Fruit fly (Drosophila melanogaster) whole organism, embryonic: ENCODE results near the gene hiro.
A peak's percentile ranks its signal among the peaks of the same experiment; 100 is the strongest.

Experiments used
- Asciz ChIP-seq: fragments of 200-800 bp; sonication (Bioruptor generic); optimal IDR thresholded peaks from 2 replicates; lab custom pipeline; 2017; ENCODE audit warnings: missing biosample characterization, mild to moderate bottlenecking, missing genetic modification characterization, missing genetic modification reagents
- Atf3 ChIP-seq: fragments of 200-800 bp; sonication (Bioruptor generic); optimal IDR thresholded peaks from 3 replicates; lab custom pipeline; 2016; ENCODE audit warnings: missing biosample characterization, missing genetic modification characterization
- Atf6 ChIP-seq: fragments of 200-800 bp; sonication (Bioruptor generic); IDR thresholded peaks from 2 replicates; pipeline ENCODE4 v1.3.6; 2022; ENCODE audit warnings: missing biosample characterization, missing genetic modification characterization
- CG10654 ChIP-seq: fragments of 200-800 bp; sonication (Bioruptor generic); optimal IDR thresholded peaks from 2 replicates; lab custom pipeline; 2016; ENCODE audit warnings: missing biosample characterization, missing genetic modification characterization
- CG11093 ChIP-seq: fragments of 200-800 bp; sonication (Bioruptor generic); IDR thresholded peaks from 3 replicates; pipeline ENCODE4 v1.3.6; 2022; ENCODE audit warnings: missing biosample characterization, missing genetic modification characterization
- CG11247 ChIP-seq: fragments of 200-800 bp; sonication (Bioruptor generic); IDR thresholded peaks from 2 replicates; pipeline ENCODE4 v1.3.6; 2022; ENCODE audit warnings: missing biosample characterization, missing genetic modification characterization
- CG12071 ChIP-seq: fragments of 200-800 bp; sonication (Bioruptor generic); optimal IDR thresholded peaks from 3 replicates; lab custom pipeline; 2018; ENCODE audit warnings: missing biosample characterization, mild to moderate bottlenecking, missing genetic modification characterization
- CG1233 ChIP-seq: fragments of 200-800 bp; sonication (Bioruptor generic); optimal IDR thresholded peaks from 4 replicates; lab custom pipeline; 2018; ENCODE audit warnings: missing biosample characterization, mild to moderate bottlenecking, missing genetic modification characterization
- CG17361 ChIP-seq: fragments of 200-800 bp; sonication (Bioruptor generic); IDR thresholded peaks from 3 replicates; pipeline ENCODE4 v1.3.6; 2022; ENCODE audit warnings: missing biosample characterization, missing genetic modification characterization
- CG17912 ChIP-seq: fragments of 200-800 bp; sonication (Bioruptor generic); optimal IDR thresholded peaks from 2 replicates; lab custom pipeline; 2018; ENCODE audit warnings: missing biosample characterization, mild to moderate bottlenecking, missing genetic modification characterization
- CG2712 ChIP-seq: fragments of 200-800 bp; optimal IDR thresholded peaks from 3 replicates; lab custom pipeline; 2019; ENCODE audit warnings: missing biosample characterization, mild to moderate bottlenecking, missing genetic modification characterization, moderate library complexity
- CG43689 ChIP-seq: fragments of 200-800 bp; sonication (Bioruptor generic); IDR thresholded peaks from 2 replicates; pipeline ENCODE4 v1.3.6; 2022; ENCODE audit warnings: missing biosample characterization, missing genetic modification characterization
- CG4404 ChIP-seq: fragments of 200-800 bp; sonication (Bioruptor generic); IDR thresholded peaks from 2 replicates; pipeline ENCODE4 v1.3.6; 2022; ENCODE audit warnings: missing biosample characterization, missing genetic modification characterization
- CG4707 ChIP-seq: fragments of 200-800 bp; sonication (Bioruptor generic); optimal IDR thresholded peaks from 2 replicates; lab custom pipeline; 2018; ENCODE audit warnings: missing biosample characterization, mild to moderate bottlenecking, missing genetic modification characterization, moderate library complexity
- CG4820 ChIP-seq: fragments of 200-800 bp; sonication (Bioruptor generic); optimal IDR thresholded peaks from 3 replicates; lab custom pipeline; 2016; ENCODE audit warnings: missing biosample characterization, missing genetic modification characterization
- CG7372 ChIP-seq: fragments of 200-800 bp; sonication (Bioruptor generic); IDR thresholded peaks from 2 replicates; pipeline ENCODE4 v1.3.6; 2022; ENCODE audit warnings: missing biosample characterization, missing genetic modification characterization
- CrebB ChIP-seq: fragments of 200-800 bp; sonication (Bioruptor generic); optimal IDR thresholded peaks from 3 replicates; lab custom pipeline; 2018; ENCODE audit warnings: missing biosample characterization, mild to moderate bottlenecking, missing genetic modification characterization
- Dip3 ChIP-seq: fragments of 200-800 bp; sonication (Bioruptor generic); optimal IDR thresholded peaks from 3 replicates; lab custom pipeline; 2016; ENCODE audit warnings: missing biosample characterization, missing genetic modification characterization
- ERR ChIP-seq: fragments of 200-800 bp; sonication (Bioruptor generic); optimal IDR thresholded peaks from 2 replicates; lab custom pipeline; 2016; ENCODE audit warnings: missing biosample characterization, missing genetic modification characterization
- Fer2 ChIP-seq: fragments of 200-800 bp; sonication (Bioruptor generic); optimal IDR thresholded peaks from 2 replicates; lab custom pipeline; 2018; ENCODE audit warnings: missing biosample characterization, mild to moderate bottlenecking, missing genetic modification characterization, moderate library complexity
- GATAe ChIP-seq: fragments of 200-800 bp; sonication (Bioruptor generic); conservative IDR thresholded peaks from 2 replicates; pipeline ENCODE4 v1.3.6; 2022; ENCODE audit warnings: missing biosample characterization, missing genetic modification characterization
- Hsf ChIP-seq: fragments of 200-800 bp; sonication (Bioruptor generic); optimal IDR thresholded peaks from 3 replicates; lab custom pipeline; 2016; ENCODE audit warnings: missing biosample characterization, missing genetic modification characterization
- Jarid2 ChIP-seq: fragments of 200-800 bp; sonication (Bioruptor generic); optimal IDR thresholded peaks from 3 replicates; lab custom pipeline; 2017; ENCODE audit warnings: mild to moderate bottlenecking, missing biosample characterization, missing genetic modification reagents, missing genetic modification characterization
- Max ChIP-seq: fragments of 200-800 bp; sonication (Bioruptor generic); optimal IDR thresholded peaks from 2 replicates; lab custom pipeline; 2016; ENCODE audit warnings: missing biosample characterization, mild to moderate bottlenecking, missing genetic modification characterization
- Med ChIP-seq: fragments of 200-800 bp; sonication (Bioruptor generic); peaks from one replicate; lab custom pipeline; 2016; ENCODE audit warnings: missing biosample characterization, missing genetic modification characterization, mild to moderate bottlenecking, inconsistent platforms, moderate library complexity
- Ssrp ChIP-seq: fragments of 200-800 bp; sonication (Bioruptor generic); optimal IDR thresholded peaks from 2 replicates; lab custom pipeline; 2018; ENCODE audit warnings: missing biosample characterization, mild to moderate bottlenecking, missing genetic modification characterization, moderate library complexity
- abd-A ChIP-seq: fragments of 200-800 bp; sonication (Bioruptor generic); optimal IDR thresholded peaks from 3 replicates; lab custom pipeline; 2019; ENCODE audit warnings: missing biosample characterization, mild to moderate bottlenecking, missing genetic modification characterization, moderate library complexity
- amos ChIP-seq: fragments of 200-800 bp; sonication (Bioruptor generic); IDR thresholded peaks from 2 replicates; pipeline ENCODE4 v1.3.6; 2022; ENCODE audit warnings: missing biosample characterization, missing genetic modification characterization; ENCODE audit not compliant: partially characterized antibody
- cas ChIP-seq: fragments of 200-800 bp; sonication (Bioruptor generic); IDR thresholded peaks from 2 replicates; pipeline ENCODE4 v1.3.6; 2022; ENCODE audit warnings: missing biosample characterization, missing genetic modification characterization
- cato ChIP-seq: fragments of 200-800 bp; sonication (Bioruptor generic); optimal IDR thresholded peaks from 2 replicates; lab custom pipeline; 2016; ENCODE audit warnings: missing biosample characterization, missing genetic modification characterization, borderline replicate concordance
- da ChIP-seq: fragments of 200-800 bp; sonication (Bioruptor generic); optimal IDR thresholded peaks from 2 replicates; lab custom pipeline; 2016; ENCODE audit warnings: missing biosample characterization, missing genetic modification characterization
- dan ChIP-seq: fragments of 200-800 bp; sonication (Bioruptor generic); IDR thresholded peaks from 2 replicates; pipeline ENCODE4 v1.3.6; 2022; ENCODE audit warnings: missing biosample characterization, missing genetic modification characterization
- disco-r ChIP-seq: fragments of 200-800 bp; sonication (Bioruptor generic); optimal IDR thresholded peaks from 2 replicates; lab custom pipeline; 2016; ENCODE audit warnings: missing biosample characterization, missing genetic modification characterization
- esg ChIP-seq: fragments of 200-800 bp; sonication (Bioruptor generic); conservative IDR thresholded peaks from 2 replicates; pipeline ENCODE4 v1.3.6; 2022; ENCODE audit warnings: missing biosample characterization, missing genetic modification characterization
- gcm2 ChIP-seq: fragments of 200-800 bp; sonication (Bioruptor generic); optimal IDR thresholded peaks from 2 replicates; lab custom pipeline; 2016; ENCODE audit warnings: missing biosample characterization, missing genetic modification characterization
- gfzf ChIP-seq: fragments of 200-800 bp; sonication (Bioruptor generic); optimal IDR thresholded peaks from 2 replicates; lab custom pipeline; 2016; ENCODE audit warnings: missing biosample characterization, mild to moderate bottlenecking, missing genetic modification characterization, moderate library complexity
- her ChIP-seq: fragments of 200-800 bp; sonication (Bioruptor generic); optimal IDR thresholded peaks from 2 replicates; lab custom pipeline; 2016; ENCODE audit warnings: missing biosample characterization, missing genetic modification characterization
- hkb ChIP-seq, 2 experiments: fragments of 200-800 bp in 1 of 2; fragments of >200 bp in 1 of 2; sonication (Bioruptor generic) in 1 of 2; IDR thresholded peaks in 1 of 2; optimal IDR thresholded peaks in 1 of 2; 2 replicates each; pipeline versions ENCODE4 v1.3.6 to Lab custom; 2017 to 2022; ENCODE audit warnings: missing biosample characterization in 1 of 2, missing genetic modification characterization in 1 of 2
- hth ChIP-seq: fragments of >200 bp; optimal IDR thresholded peaks from 2 replicates; lab custom pipeline; 2017; ENCODE audit warnings: inconsistent platforms
- lola ChIP-seq, 3 experiments: fragments of >200 bp in 2 of 3; fragments of 200-800 bp in 1 of 3; sonication (Bioruptor generic) in 1 of 3; optimal IDR thresholded peaks; 2 replicates each; lab custom pipeline; 2017 to 2019; ENCODE audit warnings: missing biosample characterization in 3 of 3, missing genetic modification characterization in 3 of 3, mild to moderate bottlenecking in 1 of 3, moderate library complexity in 1 of 3
- maf-S ChIP-seq: fragments of 200-800 bp; sonication (Bioruptor generic); optimal IDR thresholded peaks from 2 replicates; lab custom pipeline; 2016; ENCODE audit warnings: missing biosample characterization, missing genetic modification characterization
- pho ChIP-seq: fragments of 200-800 bp; sonication (Bioruptor generic); optimal IDR thresholded peaks from 2 replicates; lab custom pipeline; 2016; ENCODE audit warnings: missing biosample characterization, missing genetic modification characterization
- sens-2 ChIP-seq: fragments of 200-800 bp; sonication (Bioruptor generic); IDR thresholded peaks from 2 replicates; pipeline ENCODE4 v1.3.6; 2022; ENCODE audit warnings: missing biosample characterization, missing genetic modification characterization
- sisA ChIP-seq: fragments of 200-800 bp; sonication (Bioruptor generic); IDR thresholded peaks from 2 replicates; pipeline ENCODE4 v1.3.6; 2022; ENCODE audit warnings: missing biosample characterization, missing genetic modification characterization
- sqz ChIP-seq: fragments of 200-800 bp; sonication (Bioruptor generic); optimal IDR thresholded peaks from 3 replicates; lab custom pipeline; 2018; ENCODE audit warnings: missing biosample characterization, mild to moderate bottlenecking, missing genetic modification characterization
- tap ChIP-seq: fragments of 200-800 bp; optimal IDR thresholded peaks from 3 replicates; lab custom pipeline; 2019; ENCODE audit warnings: missing biosample characterization, mild to moderate bottlenecking, missing genetic modification characterization, moderate library complexity
- tll ChIP-seq, 2 experiments: fragments of 200-800 bp in 1 of 2; fragments of >200 bp in 1 of 2; sonication (Bioruptor generic) in 1 of 2; optimal IDR thresholded peaks; 2 replicates each; lab custom pipeline; 2017 to 2019; ENCODE audit warnings: missing biosample characterization in 2 of 2, missing genetic modification characterization in 2 of 2, mild to moderate bottlenecking in 1 of 2, moderate library complexity in 1 of 2
- unc-4 ChIP-seq: fragments of 200-800 bp; sonication (Bioruptor generic); IDR thresholded peaks from 2 replicates; pipeline ENCODE4 v1.3.6; 2022; ENCODE audit warnings: missing biosample characterization, missing genetic modification characterization; ENCODE audit not compliant: partially characterized antibody
- usp ChIP-seq: fragments of >200 bp; optimal IDR thresholded peaks from 2 replicates; lab custom pipeline; 2017; ENCODE audit warnings: missing biosample characterization, missing genetic modification characterization

hiro gene

DNA sequence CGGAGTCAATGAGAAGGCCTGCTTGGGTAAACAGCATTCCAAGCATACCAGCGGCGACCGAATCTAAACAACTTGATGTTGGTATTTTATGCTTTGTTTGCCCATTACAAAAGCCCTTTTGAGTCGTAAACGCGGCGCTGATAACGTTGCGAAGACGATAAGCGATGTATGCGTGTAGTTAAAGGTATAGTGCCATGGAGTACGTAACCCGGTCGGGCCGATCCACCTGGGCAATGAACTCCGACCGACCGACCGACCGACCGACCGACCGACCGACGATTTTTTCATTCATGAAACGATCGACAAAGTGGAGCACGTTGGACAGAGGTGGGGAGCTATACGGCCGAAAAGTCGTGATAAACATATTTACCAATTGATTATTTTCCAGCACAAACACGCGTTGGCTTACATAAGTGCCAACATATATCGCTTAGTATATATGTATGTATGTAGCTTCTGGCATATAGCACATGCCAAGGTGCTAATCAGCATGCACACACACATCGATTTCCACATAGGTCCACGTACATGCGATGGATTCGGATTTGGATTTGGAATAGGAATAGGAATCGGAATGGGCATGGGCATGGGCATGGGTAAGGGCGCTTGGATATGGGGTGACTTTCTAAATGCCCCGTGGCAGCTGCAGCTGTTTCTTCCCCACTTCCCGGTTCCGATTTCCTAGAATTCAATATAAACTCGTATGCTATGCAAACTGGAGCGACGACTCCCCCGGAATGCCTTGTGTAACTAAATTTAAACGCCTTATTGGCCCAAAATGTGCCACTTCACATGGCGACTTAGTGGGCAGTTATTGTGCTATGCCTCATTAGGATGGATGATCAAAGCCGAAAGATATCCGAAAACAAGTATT lies 44.7 kb downstream of the hiro start (continued):
- no peak for TF ChIP-seq CG17361
- no peak for TF ChIP-seq Atf6 (GFP tag; lab: Robert Waterston, UW)
- no peak for TF ChIP-seq Ssrp (tag; lab: Kevin White, UChicago)
- TF ChIP-seq CG11247 (GFP tag; lab: Robert Waterston, UW): no peak
- no peak for TF ChIP-seq hth (lab: Kevin White, UChicago)
- no peak for TF ChIP-seq gcm2 (GFP tag; lab: Kevin White, UChicago)
- no peak for TF ChIP-seq Max
- peak; percentile 48 for TF ChIP-seq CG12071 (GFP tag; lab: Kevin White, UChicago)
- TF ChIP-seq lola (GFP tag; optimal IDR thresholded peaks at IDR 0.05; lab: Kevin White, UChicago): no peak
- TF ChIP-seq CG17912 (GFP tag; lab: Kevin White, UChicago): no peak
- TF ChIP-seq Fer2: no peak
- peak; percentile 79 for TF ChIP-seq Med
- TF ChIP-seq tll (GFP tag; optimal IDR thresholded peaks at IDR 0.05; lab: Kevin White, UChicago): no peak
- TF ChIP-seq CG7372: no peak
- TF ChIP-seq gfzf (GFP tag; lab: Kevin White, UChicago): no peak
- no peak for TF ChIP-seq CG2712 (tag; lab: Kevin White, UChicago)
- TF ChIP-seq usp: no peak
- peak; percentile 26 for TF ChIP-seq da
- no peak for TF ChIP-seq amos (GFP tag; lab: Robert Waterston, UW)
- no peak for TF ChIP-seq CG4820
- TF ChIP-seq sens-2: no peak
- no peak for TF ChIP-seq cato (GFP tag; lab: Kevin White, UChicago)
- TF ChIP-seq Jarid2: no peak
- peak; percentile 0 for TF ChIP-seq CG4707 (GFP tag; lab: Kevin White, UChicago)
- TF ChIP-seq pho (GFP tag; lab: Kevin White, UChicago): no peak
- TF ChIP-seq CG11093 (GFP tag; lab: Robert Waterston, UW): no peak
- peak; percentile 34 for TF ChIP-seq sqz
- 0 out of 2 replicates have a peak, but pooled peaks have one; percentile 7 for TF ChIP-seq cas (GFP tag; lab: Robert Waterston, UW)
- TF ChIP-seq esg (GFP tag; lab: Robert Waterston, UW): no peak
- peak; percentile 63 for TF ChIP-seq her (GFP tag; lab: Kevin White, UChicago)
- no peak for TF ChIP-seq hkb (optimal IDR thresholded peaks at IDR 0.05; lab: Kevin White, UChicago)
- TF ChIP-seq hkb (GFP tag; IDR thresholded peaks at IDR 0.05; lab: Robert Waterston, UW): 0 out of 2 replicates have a peak, but pooled peaks have one; percentile 24
- TF ChIP-seq CG4404 (GFP tag; lab: Robert Waterston, UW): no peak
- no peak for TF ChIP-seq Asciz (GFP tag; lab: Kevin White, UChicago)
- no peak for TF ChIP-seq CG10654 (GFP tag; lab: Kevin White, UChicago)
- TF ChIP-seq Hsf (GFP tag; lab: Kevin White, UChicago): no peak
- peak; percentile 70 for TF ChIP-seq CrebB
- no peak for TF ChIP-seq sisA (GFP tag; lab: Robert Waterston, UW)
- TF ChIP-seq disco-r (GFP tag; lab: Kevin White, UChicago): no peak
- TF ChIP-seq Atf3 (GFP tag; lab: Kevin White, UChicago): no peak
- peak; percentile 54 for TF ChIP-seq abd-A (tag; lab: Kevin White, UChicago)
- TF ChIP-seq Dip3: no peak
- TF ChIP-seq dan (GFP tag; lab: Robert Waterston, UW): no peak
- TF ChIP-seq CG43689 (GFP tag; lab: Robert Waterston, UW): no peak
- TF ChIP-seq tap (tag; lab: Kevin White, UChicago): no peak
- TF ChIP-seq CG1233 (GFP tag; lab: Kevin White, UChicago): no peak
- no peak for TF ChIP-seq maf-S (GFP tag; lab: Kevin White, UChicago)
- no peak for TF ChIP-seq ERR (GFP tag; lab: Kevin White, UChicago)
- TF ChIP-seq unc-4 (GFP tag; lab: Robert Waterston, UW): no peak
- TF ChIP-seq GATAe (GFP tag; lab: Robert Waterston, UW): no peak
